Worm (Caenorhabditis elegans): ENCODE results near the gene rack-1.

ce11 chrIV:10206182-10206581, 29.7 kb downstream of the rack-1 start, which contains the start of gene K04D7.6:
- TF ChIP-seq ama-1 (optimal IDR thresholded peaks at IDR 0.05) (no peak), pes-1 (GFP tag; IDR thresholded peaks at IDR 0.05) (no peak), ceh-36 (tag; optimal IDR thresholded peaks at IDR 0.05) (no peak), aly-1 (tag; optimal IDR thresholded peaks at IDR 0.05) (no peak), B0310.2 (tag; optimal IDR thresholded peaks at IDR 0.05) (no peak), hmbx-1 (tag; optimal IDR thresholded peaks at IDR 0.05) (no peak), flt-1 (GFP tag; IDR thresholded peaks at IDR 0.05) (no peak), ets-7 (tag; optimal IDR thresholded peaks at IDR 0.05) (no peak)

Measured in whole organism, early embryonic.